Worm (Caenorhabditis elegans): Measurements from ENCODE around the gene pqn-71.

- TF ChIP-seq mab-5 (tag; optimal IDR thresholded peaks at IDR 0.05) (no peak), ztf-11 (tag; optimal IDR thresholded peaks at IDR 0.05) (no peak), unc-62 (GFP tag; optimal IDR thresholded peaks at IDR 0.05) (no peak), nhr-76 (tag; optimal IDR thresholded peaks at IDR 0.05) (no peak), blmp-1 (tag; optimal IDR thresholded peaks at IDR 0.05) (no peak), pha-4 (tag; optimal IDR thresholded peaks at IDR 0.05) (peak; percentile 87)
Measured at ce11 chrV:15511613-15512216, 46.2 kb downstream of the pqn-71 start, which contains the start of gene rpl-38.

Measured in whole organism, mixed stage, embryonic.